Worm (Caenorhabditis elegans): Measurements from ENCODE around the gene K04E7.1.

Gene K04E7.1

ce11 chrX:6427147-6427546 is 34.7 kb upstream of the K04E7.1 start:
- TF ChIP-seq nhr-2 (tag; optimal IDR thresholded peaks at IDR 0.05) = no peak
- TF ChIP-seq nhr-12 (tag; optimal IDR thresholded peaks at IDR 0.05) = no peak
- TF ChIP-seq elt-3 (tag; optimal IDR thresholded peaks at IDR 0.05) = no peak

ce11 chrX:6429552-6429951 is 32.3 kb upstream of the K04E7.1 start:
- TF ChIP-seq unc-62 (GFP tag; optimal IDR thresholded peaks at IDR 0.05) (no peak), cnd-1 (tag; optimal IDR thresholded peaks at IDR 0.05) (no peak), ztf-11 (tag; optimal IDR thresholded peaks at IDR 0.05) (no peak), nhr-12 (tag; optimal IDR thresholded peaks at IDR 0.05) (no peak), mep-1 (tag; optimal IDR thresholded peaks at IDR 0.05) (no peak), ham-2 (GFP tag; optimal IDR thresholded peaks at IDR 0.05) (no peak), ces-1 (GFP tag; optimal IDR thresholded peaks at IDR 0.05) (no peak), nhr-237 (tag; optimal IDR thresholded peaks at IDR 0.05) (no peak), flh-1 (GFP tag; optimal IDR thresholded peaks at IDR 0.05) (no peak), sem-2 (GFP tag; optimal IDR thresholded peaks at IDR 0.05) (no peak), tbx-8 (GFP tag; optimal IDR thresholded peaks at IDR 0.05) (no peak), drap-1 (GFP tag; optimal IDR thresholded peaks at IDR 0.05) (no peak), nhr-76 (tag; optimal IDR thresholded peaks at IDR 0.05) (no peak), ceh-43 (GFP tag; optimal IDR thresholded peaks at IDR 0.05) (no peak), sptf-1 (tag; optimal IDR thresholded peaks at IDR 0.05) (no peak), lsy-2 (tag; optimal IDR thresholded peaks at IDR 0.05) (no peak), pha-4 (tag; optimal IDR thresholded peaks at IDR 0.05) (no peak), zip-8 (tag; optimal IDR thresholded peaks at IDR 0.05) (no peak), bed-3 (GFP tag; optimal IDR thresholded peaks at IDR 0.05) (no peak)

ce11 chrX:6430510-6430909 is 31.3 kb upstream of the K04E7.1 start, which contains the start of gene ctsa-2:
Gene ctsa-2, minus strand, starts transcription at chrX:6430610.
- TF ChIP-seq pha-4 (tag; optimal IDR thresholded peaks at IDR 0.05) = no peak
- TF ChIP-seq bed-3 (GFP tag; optimal IDR thresholded peaks at IDR 0.05) = no peak
- TF ChIP-seq nhr-28 (tag; optimal IDR thresholded peaks at IDR 0.05) = no peak
- TF ChIP-seq flh-1 (GFP tag; optimal IDR thresholded peaks at IDR 0.05) = no peak
- TF ChIP-seq nhr-2 (tag; optimal IDR thresholded peaks at IDR 0.05) = no peak
- TF ChIP-seq blmp-1 (tag; optimal IDR thresholded peaks at IDR 0.05) = no peak
- no peak for TF ChIP-seq ham-2 (GFP tag; optimal IDR thresholded peaks at IDR 0.05)
- TF ChIP-seq elt-1 (tag; optimal IDR thresholded peaks at IDR 0.05; ENCODE audit: borderline replicate concordance, insufficient read depth) = no peak
- no peak for TF ChIP-seq ceh-43 (GFP tag; optimal IDR thresholded peaks at IDR 0.05)
- TF ChIP-seq mls-2 (tag; optimal IDR thresholded peaks at IDR 0.05) = no peak
- no peak for TF ChIP-seq mep-1 (tag; optimal IDR thresholded peaks at IDR 0.05)
- no peak for TF ChIP-seq zip-8 (tag; optimal IDR thresholded peaks at IDR 0.05)
- no peak for TF ChIP-seq elt-3 (tag; optimal IDR thresholded peaks at IDR 0.05)
- TF ChIP-seq hlh-1 (tag; optimal IDR thresholded peaks at IDR 0.05) = no peak

ce11 chrX:6433688-6434087 is 28.1 kb upstream of the K04E7.1 start, which contains the start of gene K10C2.2:
Gene K10C2.2, minus strand, starts transcription at chrX:6433788.
- TF ChIP-seq mep-1 (tag; optimal IDR thresholded peaks at IDR 0.05) = no peak
- no peak for TF ChIP-seq nhr-76 (tag; optimal IDR thresholded peaks at IDR 0.05)
- no peak for TF ChIP-seq blmp-1 (tag; optimal IDR thresholded peaks at IDR 0.05)
- TF ChIP-seq pha-4 (tag; optimal IDR thresholded peaks at IDR 0.05) = no peak
- TF ChIP-seq unc-39 (tag; optimal IDR thresholded peaks at IDR 0.05) = no peak
- TF ChIP-seq M03D4.4 (tag; optimal IDR thresholded peaks at IDR 0.05) = no peak
- TF ChIP-seq elt-1 (tag; optimal IDR thresholded peaks at IDR 0.05; ENCODE audit: borderline replicate concordance, insufficient read depth) = no peak
- no peak for TF ChIP-seq hlh-1 (tag; optimal IDR thresholded peaks at IDR 0.05)
- no peak for TF ChIP-seq lsy-2 (tag; optimal IDR thresholded peaks at IDR 0.05)
- no peak for TF ChIP-seq drap-1 (GFP tag; optimal IDR thresholded peaks at IDR 0.05)
- no peak for TF ChIP-seq ceh-43 (GFP tag; optimal IDR thresholded peaks at IDR 0.05)
- TF ChIP-seq unc-120 (tag; optimal IDR thresholded peaks at IDR 0.05; ENCODE audit: poor library complexity, severe bottlenecking) = no peak
- no peak for TF ChIP-seq nhr-237 (tag; optimal IDR thresholded peaks at IDR 0.05)
- no peak for TF ChIP-seq nhr-12 (tag; optimal IDR thresholded peaks at IDR 0.05)
- TF ChIP-seq tbx-8 (GFP tag; optimal IDR thresholded peaks at IDR 0.05) = no peak
- no peak for TF ChIP-seq mls-2 (tag; optimal IDR thresholded peaks at IDR 0.05)
- no peak for TF ChIP-seq flh-1 (GFP tag; optimal IDR thresholded peaks at IDR 0.05)
- TF ChIP-seq nhr-28 (tag; optimal IDR thresholded peaks at IDR 0.05) = no peak

ce11 chrX:6435812-6436211 is 26.0 kb upstream of the K04E7.1 start:
- TF ChIP-seq ceh-39 (tag; optimal IDR thresholded peaks at IDR 0.05) (no peak), pha-4 (tag; optimal IDR thresholded peaks at IDR 0.05) (no peak), mls-2 (tag; optimal IDR thresholded peaks at IDR 0.05) (no peak), snpc-4 (tag; optimal IDR thresholded peaks at IDR 0.05) (no peak), flh-1 (GFP tag; optimal IDR thresholded peaks at IDR 0.05) (no peak)

Measured in whole organism, mixed stage, embryonic.